Fruit fly (Drosophila melanogaster) Kc167 (cell line): ENCODE data around the gene C15.

Source experiments
- Myc ChIP-seq: fragments of >200 bp; optimal IDR thresholded peaks from 2 replicates; lab custom pipeline; 2017; ENCODE audit warnings: missing external identifiers
- Sin3A ChIP-seq: fragments of >200 bp; optimal IDR thresholded peaks from 2 replicates; lab custom pipeline; 2018; ENCODE audit warnings: missing external identifiers
- h ChIP-seq: fragments of >200 bp; optimal IDR thresholded peaks from 3 replicates; lab custom pipeline; 2018; ENCODE audit warnings: missing external identifiers
- insv ChIP-seq: fragments of >200 bp; optimal IDR thresholded peaks from 3 replicates; lab custom pipeline; 2018; ENCODE audit warnings: missing external identifiers
- psq ChIP-seq: fragments of >200 bp; optimal IDR thresholded peaks from 2 replicates; lab custom pipeline; 2017; ENCODE audit warnings: missing external identifiers
- ttk ChIP-seq: sonication (Bioruptor generic); optimal IDR thresholded peaks from 2 replicates; lab custom pipeline; 2017; ENCODE audit warnings: missing external identifiers

The C15 gene

DNA sequence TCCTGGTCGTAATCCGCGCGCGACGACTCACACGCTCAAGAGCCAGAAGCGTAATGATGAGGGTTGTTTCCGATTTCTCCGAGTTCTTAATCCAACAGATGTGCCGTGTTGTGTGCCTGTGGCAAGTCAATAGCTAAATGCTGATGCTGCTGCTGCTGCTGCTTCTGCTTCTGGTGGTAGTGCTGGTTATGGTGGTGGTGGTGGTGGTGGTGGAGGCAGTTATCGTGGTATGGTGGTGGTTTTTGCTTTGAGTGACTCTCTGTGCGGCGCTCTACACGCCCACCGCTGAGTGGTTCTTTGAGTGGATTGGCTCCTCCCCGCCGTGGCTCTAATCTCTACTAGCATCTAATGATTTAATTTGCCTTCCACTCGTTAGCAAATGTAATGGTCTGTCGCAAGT lies 57.3 kb downstream of the C15 start, which contains the start of gene slou:
TSS of gene slou (minus strand) at position 131 of the 400 bp plus-strand sequence.
- TF ChIP-seq ttk (lab: Kevin White, UChicago) (no peak), psq (lab: Kevin White, UChicago) (no peak), h (no peak), Myc (lab: Kevin White, UChicago) (no peak), insv (lab: Kevin White, UChicago) (no peak), Sin3A (no peak)

DNA sequence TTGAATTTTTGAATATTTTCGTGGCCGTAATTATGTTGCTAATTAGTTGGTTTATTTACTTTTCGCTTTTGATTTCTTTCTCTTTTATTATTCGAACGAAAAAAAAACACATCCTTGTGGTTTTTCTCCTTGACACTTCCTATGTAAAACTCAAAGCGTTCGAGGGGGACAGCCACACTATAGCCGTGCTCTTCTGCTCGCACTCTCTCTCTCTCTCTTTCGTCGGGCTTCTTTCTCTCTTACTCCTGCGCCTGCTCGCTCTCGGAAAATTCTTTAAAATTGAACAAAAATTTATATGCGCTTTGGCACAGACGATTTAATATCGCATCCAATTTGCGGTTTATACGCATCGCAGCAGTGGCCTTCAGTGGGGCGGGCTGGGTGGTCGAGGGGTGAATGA lies 58.1 kb downstream of the C15 start:
- TF ChIP-seq insv (lab: Kevin White, UChicago) = no peak
- no peak for TF ChIP-seq h
- no peak for TF ChIP-seq Sin3A
- TF ChIP-seq Myc (lab: Kevin White, UChicago) = no peak
- TF ChIP-seq psq (lab: Kevin White, UChicago) = no peak
- no peak for TF ChIP-seq ttk (lab: Kevin White, UChicago)

DNA sequence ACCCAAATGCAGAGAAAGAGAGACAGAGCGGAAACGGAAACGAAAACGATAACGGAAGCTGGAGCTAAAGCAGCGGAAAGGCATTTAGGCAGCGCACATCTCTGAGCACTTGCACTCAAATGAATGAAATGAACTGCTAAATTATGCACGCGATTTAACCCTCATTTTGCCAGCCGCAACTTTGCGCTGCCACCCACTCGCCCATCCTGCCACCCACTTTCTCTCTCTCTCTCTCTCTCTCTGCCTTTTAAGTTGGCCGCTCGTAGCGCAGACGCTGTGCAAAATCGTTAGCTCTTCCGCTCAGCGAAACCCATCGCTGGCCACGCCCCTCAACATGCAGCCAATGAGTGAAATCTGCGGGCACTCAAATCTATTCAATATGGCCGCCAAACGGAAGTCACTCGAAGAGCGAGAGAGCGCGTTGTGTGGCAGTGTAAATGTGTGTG lies 61.7 kb downstream of the C15 start:
- TF ChIP-seq insv (lab: Kevin White, UChicago) = no peak
- no peak for TF ChIP-seq Sin3A
- TF ChIP-seq psq (lab: Kevin White, UChicago) = no peak
- no peak for TF ChIP-seq ttk (lab: Kevin White, UChicago)
- no peak for TF ChIP-seq Myc (lab: Kevin White, UChicago)
- no peak for TF ChIP-seq h
